Fruit fly (Drosophila melanogaster): Measurements from ENCODE around the gene Acbp4.

DNA sequence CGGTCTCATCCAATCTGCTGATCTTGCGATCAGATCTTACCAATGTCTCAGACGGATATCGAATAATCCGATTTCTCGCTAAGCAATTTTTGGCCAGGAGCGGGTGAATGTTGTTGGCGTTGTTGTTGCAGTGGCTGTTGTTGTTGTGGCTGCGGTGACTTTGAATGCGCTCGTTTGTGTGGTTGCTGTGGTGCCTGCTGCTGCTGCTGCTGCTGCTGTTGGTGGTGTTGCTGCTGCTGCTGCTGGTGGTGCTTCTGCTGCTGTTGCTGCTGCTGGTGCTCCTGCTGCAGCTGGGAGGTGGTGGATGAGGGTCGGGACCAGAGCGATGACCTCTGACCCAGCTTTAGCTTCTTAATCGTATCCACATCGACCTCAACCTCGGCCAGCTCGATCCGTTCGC is 33.2 kb upstream of the Acbp4 start:
- TF ChIP-seq Blimp-1 (GFP tag; optimal IDR thresholded peaks at IDR 0.05), result no peak
- TF ChIP-seq CG8319 (GFP tag; optimal IDR thresholded peaks at IDR 0.05), result no peak
- TF ChIP-seq topi (GFP tag; optimal IDR thresholded peaks at IDR 0.05), result no peak
